Fruit fly (Drosophila melanogaster) whole organism, embryonic: Measurements from ENCODE around the gene CG17738.

ENCODE experiments used
- CG11093 ChIP-seq: fragments of 200-800 bp; sonication (Bioruptor generic); IDR thresholded peaks from 3 replicates; pipeline ENCODE4 v1.3.6; 2022; ENCODE audit warnings: missing biosample characterization, missing genetic modification characterization
- CG15269 ChIP-seq: fragments of 200-800 bp; sonication (Bioruptor generic); optimal IDR thresholded peaks from 2 replicates; lab custom pipeline; 2018; ENCODE audit warnings: missing biosample characterization, mild to moderate bottlenecking, missing genetic modification characterization, moderate library complexity
- CG2889 ChIP-seq: fragments of 200-800 bp; sonication (Bioruptor generic); IDR thresholded peaks from 3 replicates; pipeline ENCODE4 v1.3.6; 2022; ENCODE audit warnings: missing biosample characterization, missing genetic modification characterization
- CG7357 ChIP-seq: fragments of 200-800 bp; sonication (Bioruptor generic); IDR thresholded peaks from 3 replicates; pipeline ENCODE4 v1.3.6; 2022; ENCODE audit warnings: missing biosample characterization, missing genetic modification characterization
- CkIIα-i1 ChIP-seq: fragments of 200-800 bp; sonication (Bioruptor generic); IDR thresholded peaks from 2 replicates; pipeline ENCODE4 v1.3.6; 2022; ENCODE audit warnings: missing biosample characterization, missing genetic modification characterization
- CrebB ChIP-seq: fragments of 200-800 bp; sonication (Bioruptor generic); optimal IDR thresholded peaks from 3 replicates; lab custom pipeline; 2018; ENCODE audit warnings: missing biosample characterization, mild to moderate bottlenecking, missing genetic modification characterization
- Dip2 ChIP-seq: fragments of 200-800 bp; sonication (Bioruptor generic); IDR thresholded peaks from 2 replicates; pipeline ENCODE4 v1.3.6; 2022; ENCODE audit warnings: missing biosample characterization, missing genetic modification characterization
- Fer2 ChIP-seq: fragments of 200-800 bp; sonication (Bioruptor generic); optimal IDR thresholded peaks from 2 replicates; lab custom pipeline; 2018; ENCODE audit warnings: missing biosample characterization, mild to moderate bottlenecking, missing genetic modification characterization, moderate library complexity
- usp ChIP-seq: fragments of >200 bp; optimal IDR thresholded peaks from 2 replicates; lab custom pipeline; 2017; ENCODE audit warnings: missing biosample characterization, missing genetic modification characterization

DNA sequence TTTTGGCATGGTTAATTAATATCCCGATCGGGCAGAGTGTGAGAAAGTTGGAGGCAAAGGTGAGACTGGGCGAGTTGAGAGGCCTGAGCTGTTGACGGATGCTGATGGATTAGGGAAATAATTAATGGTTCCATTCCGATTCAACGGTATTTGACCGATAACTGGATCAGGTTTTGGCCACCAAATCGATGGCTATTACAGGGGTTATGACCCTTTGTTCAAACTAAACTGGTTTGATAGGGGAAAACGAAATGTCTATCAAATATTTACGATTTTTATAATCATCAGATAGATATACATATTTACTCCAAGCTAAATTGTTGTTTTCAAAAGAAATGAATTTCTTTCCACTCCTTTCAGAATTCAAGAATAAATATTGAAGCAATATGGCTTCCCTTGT lies 12.3 kb upstream of the CG17738 start, which contains the start of the genes CG44037 and svp:
- TF ChIP-seq usp (GFP tag; lab: Kevin White, UChicago) (no peak), CrebB (tag; lab: Kevin White, UChicago) (no peak), CG2889 (GFP tag; lab: Robert Waterston, UW) (no peak), CG11093 (no peak), CkIIα-i1 (GFP tag; lab: Robert Waterston, UW) (no peak), Fer2 (tag; lab: Kevin White, UChicago) (no peak), CG15269 (no peak), CG7357 (no peak), Dip2 (GFP tag; lab: Robert Waterston, UW) (no peak)
